Fruit fly (Drosophila melanogaster) whole organism, pupa: ENCODE results near the gene Atac3.

ENCODE experiments used
- CG10348 ChIP-seq: fragments of 200-800 bp; sonication (Bioruptor generic); IDR thresholded peaks from 2 replicates; pipeline ENCODE4 v1.3.6; 2022; ENCODE audit warnings: missing biosample characterization, missing genetic modification characterization
- CG12605 ChIP-seq: fragments of 200-800 bp; sonication (Bioruptor generic); IDR thresholded peaks from 2 replicates; pipeline ENCODE4 v1.3.6; 2022; ENCODE audit warnings: missing biosample characterization, missing genetic modification characterization
- CG13204 ChIP-seq: fragments of 200-800 bp; sonication (Bioruptor generic); optimal IDR thresholded peaks from 2 replicates; lab custom pipeline; 2018; ENCODE audit warnings: missing biosample characterization, mild to moderate bottlenecking, missing genetic modification characterization, moderate library complexity
- CG14655 ChIP-seq: fragments of 200-800 bp; sonication (Bioruptor generic); optimal IDR thresholded peaks from 3 replicates; lab custom pipeline; 2017; ENCODE audit warnings: mild to moderate bottlenecking, missing biosample characterization, missing genetic modification reagents, missing genetic modification characterization
- CG15710 ChIP-seq: fragments of 200-800 bp; sonication (Bioruptor generic); optimal IDR thresholded peaks from 2 replicates; lab custom pipeline; 2018; ENCODE audit warnings: missing biosample characterization, mild to moderate bottlenecking, missing genetic modification characterization, moderate library complexity
- CG17806 ChIP-seq: fragments of 200-800 bp; sonication (Bioruptor generic); optimal IDR thresholded peaks from 2 replicates; lab custom pipeline; 2018; ENCODE audit warnings: missing biosample characterization, mild to moderate bottlenecking, missing genetic modification characterization, moderate library complexity
- CG32121 ChIP-seq: fragments of 200-800 bp; sonication (Bioruptor generic); IDR thresholded peaks from 2 replicates; pipeline ENCODE4 v1.3.6; 2022; ENCODE audit warnings: missing biosample characterization, missing genetic modification characterization
- CG34367 ChIP-seq: fragments of 200-800 bp; sonication (Bioruptor generic); optimal IDR thresholded peaks from 2 replicates; lab custom pipeline; 2018; ENCODE audit warnings: missing biosample characterization, mild to moderate bottlenecking, missing genetic modification characterization
- CG4496 ChIP-seq: fragments of 200-800 bp; sonication (Bioruptor generic); IDR thresholded peaks from 3 replicates; pipeline ENCODE4 v1.3.6; 2022; ENCODE audit warnings: missing biosample characterization, missing genetic modification characterization
- CG8159 ChIP-seq: fragments of 200-800 bp; sonication (Bioruptor generic); optimal IDR thresholded peaks from 3 replicates; lab custom pipeline; 2018; ENCODE audit warnings: missing biosample characterization, mild to moderate bottlenecking, missing genetic modification characterization, moderate library complexity
- CG8301 ChIP-seq: fragments of 200-800 bp; sonication (Bioruptor generic); optimal IDR thresholded peaks from 2 replicates; lab custom pipeline; 2018; ENCODE audit warnings: missing biosample characterization, mild to moderate bottlenecking, missing genetic modification characterization
- CG9948 ChIP-seq: fragments of 200-800 bp; sonication (Bioruptor generic); optimal IDR thresholded peaks from 2 replicates; lab custom pipeline; 2018; ENCODE audit warnings: missing biosample characterization, mild to moderate bottlenecking, missing genetic modification characterization, moderate library complexity
- D1 ChIP-seq: fragments of 200-800 bp; sonication (Bioruptor generic); optimal IDR thresholded peaks from 2 replicates; lab custom pipeline; 2018; ENCODE audit warnings: missing biosample characterization, mild to moderate bottlenecking, missing genetic modification characterization, moderate library complexity
- EcR ChIP-seq: fragments of 200-800 bp; sonication (Bioruptor generic); optimal IDR thresholded peaks from 3 replicates; lab custom pipeline; 2019; ENCODE audit warnings: missing biosample characterization, missing genetic modification characterization, mild to moderate bottlenecking, moderate library complexity, missing genetic modification reagents
- Ets98B ChIP-seq: fragments of 200-800 bp; sonication (Bioruptor generic); IDR thresholded peaks from 2 replicates; pipeline ENCODE4 v1.3.6; 2022; ENCODE audit warnings: missing biosample characterization, missing genetic modification characterization
- Pif1A ChIP-seq: fragments of 200-800 bp; sonication (Bioruptor generic); optimal IDR thresholded peaks from 3 replicates; lab custom pipeline; 2016; ENCODE audit warnings: missing biosample characterization, missing genetic modification characterization
- Pif1B ChIP-seq: fragments of 200-800 bp; sonication (Bioruptor generic); optimal IDR thresholded peaks from 3 replicates; lab custom pipeline; 2016; ENCODE audit warnings: missing biosample characterization, missing genetic modification characterization
- Snoo ChIP-seq: fragments of 200-800 bp; sonication (Bioruptor generic); optimal IDR thresholded peaks from 3 replicates; lab custom pipeline; 2017; ENCODE audit warnings: missing biosample characterization, mild to moderate bottlenecking, missing genetic modification characterization, inconsistent platforms
- fd96Ca ChIP-seq: fragments of 200-800 bp; sonication (Bioruptor generic); IDR thresholded peaks from 3 replicates; pipeline ENCODE4 v1.3.6; 2022; ENCODE audit warnings: missing biosample characterization, missing genetic modification characterization
- gl ChIP-seq: fragments of 200-800 bp; sonication (Bioruptor generic); optimal IDR thresholded peaks from 2 replicates; lab custom pipeline; 2018; ENCODE audit warnings: missing biosample characterization, mild to moderate bottlenecking, missing genetic modification characterization
- rn ChIP-seq: fragments of 200-800 bp; sonication (Bioruptor generic); IDR thresholded peaks from 2 replicates; pipeline ENCODE4 v1.3.6; 2022; ENCODE audit warnings: missing biosample characterization, missing genetic modification characterization

The Atac3 gene

DNA sequence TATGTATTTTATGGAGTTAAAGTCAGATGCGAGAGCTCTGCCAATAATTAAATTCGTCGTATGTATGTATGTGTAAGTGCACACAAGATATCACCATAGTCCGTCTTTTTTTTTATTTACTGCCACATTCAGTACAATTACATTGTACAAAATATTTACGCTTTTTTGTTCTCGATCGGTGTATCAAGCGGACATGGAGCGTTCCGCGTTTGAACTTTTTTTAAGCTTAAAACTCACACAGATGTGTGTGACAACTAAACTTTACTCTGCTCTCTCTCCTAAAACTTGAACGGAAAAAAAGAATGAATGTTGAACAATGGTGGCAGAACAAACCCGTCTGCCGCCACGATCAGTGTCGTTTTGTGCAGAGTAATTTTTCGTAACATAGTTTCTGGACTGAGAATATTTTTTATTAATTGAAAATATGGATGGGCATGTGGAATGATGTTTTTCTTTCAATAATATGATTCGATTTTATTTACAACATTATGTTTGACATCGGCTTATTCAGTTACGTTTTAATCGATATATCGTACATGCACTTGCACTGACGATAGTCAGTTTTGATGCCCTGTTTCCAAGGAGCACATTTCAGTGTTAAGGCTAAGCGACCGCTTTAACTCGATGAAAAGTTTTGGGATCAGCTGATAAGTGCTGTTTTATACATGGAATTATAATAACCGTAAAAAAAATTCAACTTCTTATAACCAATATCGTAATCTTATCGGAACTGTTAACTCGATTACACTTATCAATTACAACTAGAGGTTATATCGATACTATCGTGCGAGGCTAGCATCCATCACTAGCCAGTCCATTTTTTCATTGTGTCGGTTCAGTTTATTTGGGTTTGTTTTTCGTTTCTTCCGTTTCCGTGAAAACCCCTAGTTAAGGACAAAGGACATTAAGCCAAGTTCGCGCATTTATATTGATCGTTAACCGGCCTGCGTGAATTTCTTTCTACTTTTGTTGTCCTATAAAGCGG lies 19.2 kb upstream of the Atac3 start, which contains the start of gene mth:
mth (minus strand) TSS at position 302 of the 985 bp plus-strand sequence.
- TF ChIP-seq Pif1B (GFP tag; lab: Kevin White, UChicago) = peak; percentile 9
- TF ChIP-seq CG32121 (GFP tag; lab: Robert Waterston, UW) = peak; percentile 49; the same call in 1 of the 2 replicates
- TF ChIP-seq Pif1A (GFP tag; lab: Kevin White, UChicago) = peak; percentile 48
- TF ChIP-seq EcR (GFP tag; lab: Kevin White, UChicago) = no peak
- peak; percentile 20 for TF ChIP-seq gl (tag; lab: Kevin White, UChicago)
- no peak for TF ChIP-seq CG9948
- TF ChIP-seq fd96Ca (GFP tag; lab: Robert Waterston, UW) = no peak; the same call in 1 of the 3 replicates
- TF ChIP-seq CG14655 (GFP tag; lab: Kevin White, UChicago) = no peak
- TF ChIP-seq Snoo (tag; lab: Kevin White, UChicago) = peak; percentile 23
- TF ChIP-seq CG15710 (tag; lab: Kevin White, UChicago) = peak; percentile 28
- no peak for TF ChIP-seq CG12605
- TF ChIP-seq D1 (tag; lab: Kevin White, UChicago) = no peak
- TF ChIP-seq CG13204 (GFP tag; lab: Kevin White, UChicago) = no peak
- no peak; the same call in 1 of the 3 replicates for TF ChIP-seq CG4496 (GFP tag; lab: Robert Waterston, UW)
- TF ChIP-seq CG10348 (GFP tag; lab: Robert Waterston, UW) = no peak
- TF ChIP-seq CG34367 (tag; lab: Kevin White, UChicago) = no peak
- no peak for TF ChIP-seq CG17806
- TF ChIP-seq Ets98B (GFP tag; lab: Robert Waterston, UW) = peak; percentile 5; the same call in 1 of the 2 replicates
- no peak for TF ChIP-seq CG8159
- no peak for TF ChIP-seq CG8301 (tag; lab: Kevin White, UChicago)
- peak; percentile 47; the same call in 1 of the 2 replicates for TF ChIP-seq rn (GFP tag; lab: Robert Waterston, UW)

DNA sequence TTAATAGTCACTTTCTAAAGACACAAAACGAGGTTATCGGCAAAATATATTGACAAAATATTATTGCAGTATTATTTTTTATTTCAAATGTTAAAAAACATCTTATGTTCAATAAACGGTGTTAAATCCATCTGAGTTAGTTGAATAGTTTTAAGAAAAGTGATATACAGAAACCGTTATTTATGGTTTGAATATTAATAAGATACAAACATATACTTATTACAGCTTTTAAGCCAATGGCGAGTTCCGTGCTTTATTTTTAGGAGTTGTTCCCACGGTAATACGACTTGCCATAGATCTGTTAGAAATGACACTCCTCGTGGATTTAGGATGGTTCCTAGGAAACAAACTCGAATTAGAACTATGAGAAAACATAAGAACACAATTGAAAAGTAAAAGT lies 15.5 kb upstream of the Atac3 start:
- TF ChIP-seq D1 (tag; lab: Kevin White, UChicago) (no peak), EcR (GFP tag; lab: Kevin White, UChicago) (no peak), CG12605 (no peak), CG10348 (GFP tag; lab: Robert Waterston, UW) (no peak), CG8301 (tag; lab: Kevin White, UChicago) (no peak), Pif1A (GFP tag; lab: Kevin White, UChicago) (no peak), CG14655 (GFP tag; lab: Kevin White, UChicago) (no peak), CG34367 (tag; lab: Kevin White, UChicago) (no peak)

DNA sequence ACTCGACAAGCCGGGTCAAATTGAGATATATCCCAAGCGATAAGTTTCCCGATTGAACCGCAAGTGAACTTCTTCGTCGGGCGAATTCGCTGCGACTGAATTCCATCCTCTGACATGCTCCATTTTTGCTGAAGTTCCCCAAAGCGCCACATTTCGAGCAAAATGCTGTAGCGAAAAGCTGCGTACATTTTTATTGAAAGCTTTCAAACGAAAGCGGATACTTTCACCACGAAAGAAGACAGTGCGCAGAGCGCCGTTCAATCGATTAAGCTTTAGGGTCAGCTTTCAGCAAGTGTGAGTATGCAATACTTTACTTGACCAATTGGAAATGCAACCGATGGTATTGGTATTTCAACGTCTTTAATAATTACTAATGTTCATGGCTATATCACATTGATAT lies 15.0 kb upstream of the Atac3 start, which contains the start of gene mthl10:
mthl10 (minus strand) TSS at position 77 of the 400 bp plus-strand sequence.
- no peak for TF ChIP-seq CG32121 (GFP tag; lab: Robert Waterston, UW)
- TF ChIP-seq CG34367 (tag; lab: Kevin White, UChicago) = no peak
- no peak for TF ChIP-seq rn (GFP tag; lab: Robert Waterston, UW)
- TF ChIP-seq EcR (GFP tag; lab: Kevin White, UChicago) = peak; percentile 75
- TF ChIP-seq D1 (tag; lab: Kevin White, UChicago) = no peak

DNA sequence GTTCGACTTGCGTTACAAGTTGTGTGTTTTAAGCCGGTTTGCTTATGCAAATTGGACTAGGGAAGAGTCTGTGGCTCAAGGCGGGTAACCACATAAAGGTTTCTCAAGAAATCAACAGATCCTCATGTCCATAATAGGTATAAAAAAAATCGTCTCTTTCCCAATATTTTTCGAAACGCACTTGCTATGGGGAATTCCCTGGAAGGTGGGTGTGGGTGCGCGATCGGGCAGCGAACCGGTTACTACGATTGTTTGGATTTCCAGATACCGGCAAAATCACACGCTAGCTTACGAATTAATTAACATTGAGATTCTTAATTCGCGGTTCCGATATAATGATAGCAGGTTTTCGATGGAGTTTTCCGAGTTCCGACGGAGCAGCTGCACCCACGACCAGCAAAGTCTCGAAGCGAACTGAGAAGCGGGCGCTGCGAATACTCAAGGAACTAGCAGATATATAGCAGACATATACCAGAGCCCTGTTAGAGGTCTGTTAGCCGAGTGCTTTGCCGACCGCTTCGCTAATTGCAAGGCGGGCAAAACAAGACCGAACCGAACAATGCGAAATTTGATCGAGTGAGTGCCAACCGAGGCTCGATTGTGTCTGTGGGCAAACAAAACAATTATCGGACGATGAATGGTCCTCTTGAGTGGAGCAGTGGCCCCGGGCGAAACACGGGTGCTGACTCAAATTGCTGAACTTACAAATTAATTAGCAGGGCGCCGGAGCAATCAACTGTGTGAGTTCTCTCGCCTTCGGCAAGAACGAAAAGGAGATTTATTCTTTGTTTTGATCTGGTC lies 13.5 kb upstream of the Atac3 start:
- peak; percentile 59 for TF ChIP-seq EcR (GFP tag; lab: Kevin White, UChicago)
- no peak for TF ChIP-seq fd96Ca (GFP tag; lab: Robert Waterston, UW)
- peak; percentile 27 for TF ChIP-seq CG13204 (GFP tag; lab: Kevin White, UChicago)

- TF ChIP-seq Snoo (tag; lab: Kevin White, UChicago) = no peak
Measured at dm6 chr3L:340569-340968, 12.8 kb upstream of the Atac3 start.

- TF ChIP-seq rn (GFP tag; lab: Robert Waterston, UW) (no peak), CG15710 (tag; lab: Kevin White, UChicago) (no peak), CG4496 (GFP tag; lab: Robert Waterston, UW) (no peak), CG9948 (no peak), CG17806 (no peak), Snoo (tag; lab: Kevin White, UChicago) (no peak), Pif1A (GFP tag; lab: Kevin White, UChicago) (no peak), Ets98B (GFP tag; lab: Robert Waterston, UW) (no peak), EcR (GFP tag; lab: Kevin White, UChicago) (no peak), Pif1B (GFP tag; lab: Kevin White, UChicago) (no peak), CG8301 (tag; lab: Kevin White, UChicago) (no peak), CG34367 (tag; lab: Kevin White, UChicago) (no peak), CG13204 (GFP tag; lab: Kevin White, UChicago) (no peak), D1 (tag; lab: Kevin White, UChicago) (no peak), fd96Ca (GFP tag; lab: Robert Waterston, UW) (no peak), gl (tag; lab: Kevin White, UChicago) (no peak), CG14655 (GFP tag; lab: Kevin White, UChicago) (no peak)
Measured at dm6 chr3L:340124-340523, 12.3 kb upstream of the Atac3 start.
